Worm (Caenorhabditis elegans) whole organism, young adult: Measurements from ENCODE around the gene dnc-3.

ENCODE experiments used
- madf-3 ChIP-seq: fragments of 200-800 bp; sonication (Bioruptor generic); IDR thresholded peaks from 2 replicates; pipeline ENCODE4 v1.3.6; 2022; ENCODE audit warnings: missing genetic modification reagents, missing genetic modification characterization, missing compliant biosample characterization
- nfya-1 ChIP-seq: sonication (generic microtip); optimal IDR thresholded peaks from 2 replicates; lab custom pipeline; 2017; ENCODE audit warnings: antibody characterized with exemption, missing compliant biosample characterization, missing genetic modification characterization, borderline replicate concordance; ENCODE audit not compliant: insufficient read depth
- nfyb-1 ChIP-seq: fragments of 200-800 bp; sonication (Bioruptor generic); IDR thresholded peaks from 2 replicates; pipeline ENCODE4 v1.3.6; 2022; ENCODE audit warnings: missing genetic modification reagents, missing genetic modification characterization, missing compliant biosample characterization

DNA sequence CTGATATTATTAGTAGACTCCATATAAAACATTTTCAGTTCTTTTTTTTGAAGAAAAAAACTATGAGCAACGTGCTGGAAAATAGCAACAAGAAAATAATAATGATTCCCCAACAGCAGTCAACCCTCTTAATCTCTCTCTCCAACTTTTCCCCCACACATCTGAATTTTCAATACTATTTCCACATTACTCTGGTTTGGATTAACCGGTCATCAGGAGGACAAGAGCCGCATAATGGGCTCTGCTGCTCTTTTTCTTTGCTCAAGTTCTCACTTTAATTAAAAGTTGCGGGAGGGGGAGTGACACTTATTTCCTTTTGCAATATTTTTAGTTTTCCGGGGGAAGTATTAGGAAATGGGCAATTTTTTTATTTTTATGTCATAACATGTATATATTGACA, 26.1 kb upstream of the dnc-3 start:
- no peak for TF ChIP-seq nfya-1 (tag; lab: Kevin White, UChicago)
- no peak for TF ChIP-seq madf-3
- no peak for TF ChIP-seq nfyb-1 (GFP tag; lab: Robert Waterston, UW)
